Worm (Caenorhabditis elegans) whole organism, L3 larva: ENCODE results near the gene osm-12.

Source experiments
- ZK546.5 ChIP-seq: sonication (generic microtip); optimal IDR thresholded peaks from 2 replicates; lab custom pipeline; 2017; ENCODE audit warnings: missing biosample characterization, missing genetic modification characterization
- aly-2 ChIP-seq: fragments of 150-350 bp; optimal IDR thresholded peaks from 2 replicates; lab custom pipeline; 2014; ENCODE audit warnings: missing biosample characterization, missing genetic modification characterization
- ama-1 ChIP-seq: fragments of 150-350 bp; optimal IDR thresholded peaks from 2 replicates; lab custom pipeline; 2018
- ceh-16 ChIP-seq: sonication (generic microtip); optimal IDR thresholded peaks from 2 replicates; lab custom pipeline; 2017; ENCODE audit warnings: missing biosample characterization, missing genetic modification characterization
- ceh-28 ChIP-seq: fragments of 150-350 bp; optimal IDR thresholded peaks from 2 replicates; lab custom pipeline; 2014; ENCODE audit warnings: missing biosample characterization, missing genetic modification reagents, missing genetic modification characterization
- ceh-82 ChIP-seq: fragments of 150-350 bp; optimal IDR thresholded peaks from 2 replicates; lab custom pipeline; 2014; ENCODE audit warnings: missing biosample characterization, missing genetic modification characterization
- daf-12 ChIP-seq: fragments of 150-350 bp; optimal IDR thresholded peaks from 2 replicates; lab custom pipeline; 2014; ENCODE audit warnings: missing biosample characterization, missing genetic modification reagents, missing genetic modification characterization
- egl-5 ChIP-seq: fragments of 150-350 bp; optimal IDR thresholded peaks from 2 replicates; lab custom pipeline; 2017; ENCODE audit warnings: missing biosample characterization, missing genetic modification reagents, missing genetic modification characterization, inconsistent platforms
- elt-2 ChIP-seq: sonication (generic microtip); optimal IDR thresholded peaks from 2 replicates; lab custom pipeline; 2016; ENCODE audit warnings: missing genetic modification reagents, mild to moderate bottlenecking, missing genetic modification characterization, missing compliant biosample characterization
- elt-3 ChIP-seq, 3 experiments: fragments of 150-350 bp in 1 of 3; sonication (generic microtip) in 2 of 3; optimal IDR thresholded peaks; 2 replicates in 2 of 3; 4 replicates in 1 of 3; lab custom pipeline; 2014 to 2017; ENCODE audit warnings: missing biosample characterization in 3 of 3, missing genetic modification characterization in 3 of 3
- eor-1 ChIP-seq, 2 experiments: fragments of 150-350 bp; optimal IDR thresholded peaks; 2 replicates each; lab custom pipeline; 2014 to 2018; ENCODE audit warnings: missing biosample characterization in 2 of 2, missing genetic modification characterization in 2 of 2
- fkh-10 ChIP-seq: sonication (generic microtip); optimal IDR thresholded peaks from 2 replicates; lab custom pipeline; 2017; ENCODE audit warnings: missing biosample characterization, missing genetic modification reagents, missing genetic modification characterization
- fkh-2 ChIP-seq: fragments of 150-350 bp; optimal IDR thresholded peaks from 2 replicates; lab custom pipeline; 2014; ENCODE audit warnings: missing biosample characterization, missing genetic modification reagents, missing genetic modification characterization
- fos-1 ChIP-seq: fragments of 150-350 bp; optimal IDR thresholded peaks from 2 replicates; lab custom pipeline; 2014; ENCODE audit warnings: missing biosample characterization, missing genetic modification characterization
- hmg-11 ChIP-seq: sonication (generic microtip); optimal IDR thresholded peaks from 2 replicates; lab custom pipeline; 2016; ENCODE audit warnings: missing genetic modification characterization, missing compliant biosample characterization
- jun-1 ChIP-seq: fragments of 150-350 bp; optimal IDR thresholded peaks from 2 replicates; lab custom pipeline; 2014; ENCODE audit warnings: missing biosample characterization, missing genetic modification reagents, missing genetic modification characterization
- lin-15B ChIP-seq: fragments of 150-350 bp; optimal IDR thresholded peaks from 2 replicates; lab custom pipeline; 2014; ENCODE audit warnings: missing biosample characterization, missing genetic modification characterization
- lin-39 ChIP-seq: fragments of 150-350 bp; optimal IDR thresholded peaks from 2 replicates; lab custom pipeline; 2018; ENCODE audit warnings: missing biosample characterization, missing genetic modification reagents, missing genetic modification characterization
- mdl-1 ChIP-seq: fragments of 150-350 bp; optimal IDR thresholded peaks from 2 replicates; lab custom pipeline; 2014; ENCODE audit warnings: missing biosample characterization, missing genetic modification characterization
- mml-1 ChIP-seq: fragments of 150-350 bp; sonication (generic microtip); optimal IDR thresholded peaks from 3 replicates; lab custom pipeline; 2014; ENCODE audit warnings: missing biosample characterization, missing genetic modification characterization
- nfya-1 ChIP-seq: sonication (generic microtip); optimal IDR thresholded peaks from 2 replicates; lab custom pipeline; 2017; ENCODE audit warnings: missing genetic modification characterization, mild to moderate bottlenecking, missing compliant biosample characterization, antibody characterized with exemption, moderate library complexity; ENCODE audit not compliant: insufficient read depth
- nhr-11 ChIP-seq: fragments of 150-350 bp; optimal IDR thresholded peaks from 2 replicates; lab custom pipeline; 2014; ENCODE audit warnings: missing biosample characterization, missing genetic modification characterization
- nhr-23 ChIP-seq: fragments of 150-350 bp; optimal IDR thresholded peaks from 2 replicates; lab custom pipeline; 2014; ENCODE audit warnings: missing biosample characterization, missing genetic modification reagents, missing genetic modification characterization
- nhr-25 ChIP-seq: sonication (generic microtip); optimal IDR thresholded peaks from 2 replicates; lab custom pipeline; 2017; ENCODE audit warnings: missing biosample characterization, missing genetic modification characterization
- nhr-28 ChIP-seq: fragments of 150-350 bp; optimal IDR thresholded peaks from 2 replicates; lab custom pipeline; 2014; ENCODE audit warnings: missing biosample characterization, missing genetic modification characterization
- nhr-43 ChIP-seq: sonication (generic microtip); optimal IDR thresholded peaks from 2 replicates; lab custom pipeline; 2016; ENCODE audit warnings: mild to moderate bottlenecking, missing genetic modification characterization, missing compliant biosample characterization; ENCODE audit not compliant: poor library complexity, severe bottlenecking
- nhr-77 ChIP-seq: fragments of 150-350 bp; optimal IDR thresholded peaks from 2 replicates; lab custom pipeline; 2014; ENCODE audit warnings: missing biosample characterization, missing genetic modification characterization
- skn-1 ChIP-seq: fragments of 150-350 bp; optimal IDR thresholded peaks from 2 replicates; lab custom pipeline; 2014; ENCODE audit warnings: missing biosample characterization, missing genetic modification characterization
- snpc-4 ChIP-seq: fragments of 150-350 bp; optimal IDR thresholded peaks from 2 replicates; lab custom pipeline; 2014; ENCODE audit warnings: missing biosample characterization, missing genetic modification characterization
- tbx-2 ChIP-seq: sonication (generic microtip); optimal IDR thresholded peaks from 2 replicates; lab custom pipeline; 2016; ENCODE audit warnings: mild to moderate bottlenecking, missing genetic modification characterization, missing compliant biosample characterization
- unc-39 ChIP-seq: sonication (generic microtip); optimal IDR thresholded peaks from 4 replicates; lab custom pipeline; 2017; ENCODE audit warnings: missing biosample characterization, missing genetic modification characterization
- zag-1 ChIP-seq: fragments of 150-350 bp; optimal IDR thresholded peaks from 2 replicates; lab custom pipeline; 2014; ENCODE audit warnings: missing biosample characterization, missing genetic modification characterization
- ztf-11 ChIP-seq: fragments of 150-350 bp; optimal IDR thresholded peaks from 2 replicates; lab custom pipeline; 2014; ENCODE audit warnings: missing biosample characterization, missing genetic modification characterization

Gene osm-12

ce11 chrIII:12250114-12250792 is 47.9 kb upstream of the osm-12 start, which contains the start of the genes tim-1 and Y75B8A.23 (continued):
- peak; percentile 75 for TF ChIP-seq ceh-28 (tag; lab: Kevin White, UChicago)
- TF ChIP-seq lin-15B: peak; percentile 94
- peak; percentile 70 for TF ChIP-seq nhr-77
- TF ChIP-seq mml-1 (tag; lab: Kevin White, UChicago): no peak
- peak; percentile 90 for TF ChIP-seq skn-1 (tag; lab: Kevin White, UChicago)

ce11 chrIII:12247329-12247728 is 45.0 kb upstream of the osm-12 start:
- TF ChIP-seq ceh-28 (tag; lab: Kevin White, UChicago) (no peak), snpc-4 (no peak), fkh-2 (tag; lab: Kevin White, UChicago) (no peak), nhr-23 (tag; lab: Kevin White, UChicago) (no peak)
- TF ChIP-seq, all 47 proteins: peak for 0

- TF ChIP-seq mml-1 (tag; lab: Kevin White, UChicago) (no peak), aly-2 (tag; lab: Kevin White, UChicago) (no peak), unc-39 (tag; lab: Kevin White, UChicago) (no peak), nhr-43 (tag; lab: Kevin White, UChicago) (no peak), ztf-11 (tag; lab: Kevin White, UChicago) (no peak), jun-1 (tag; lab: Kevin White, UChicago) (no peak), ceh-28 (tag; lab: Kevin White, UChicago) (no peak), mdl-1 (tag; lab: Kevin White, UChicago) (no peak), ama-1 (lab: Kevin White, UChicago) (no peak), fos-1 (tag; lab: Kevin White, UChicago) (no peak), daf-12 (tag; lab: Kevin White, UChicago) (no peak), nhr-77 (no peak), egl-5 (tag; lab: Kevin White, UChicago) (no peak), ZK546.5 (no peak), elt-3 (tag; optimal IDR thresholded peaks at IDR 0.05; lab: Kevin White, UChicago) (no peak), tbx-2 (tag; lab: Kevin White, UChicago) (no peak)
These were observed 43.2 kb upstream of the osm-12 start for ce11 chrIII:12245570-12245969.

ce11 chrIII:12235914-12236313 is 33.6 kb upstream of the osm-12 start, which contains the start of the genes grl-15 and fbxa-89:
TSS of gene grl-15 (minus strand) at chrIII:12236014.
TSS of gene fbxa-89 (plus strand) at chrIII:12236184.
- TF ChIP-seq elt-3 (tag; optimal IDR thresholded peaks at IDR 0.05; lab: Kevin White, UChicago) (no peak), nhr-28 (tag; lab: Kevin White, UChicago) (no peak), zag-1 (no peak), nhr-11 (tag; lab: Kevin White, UChicago) (no peak), elt-2 (tag; lab: Kevin White, UChicago) (peak; percentile 24)
- TF ChIP-seq, all 47 proteins: peak for 1

ce11 chrIII:12235359-12235758 is 33.0 kb upstream of the osm-12 start:
- TF ChIP-seq ceh-28 (tag; lab: Kevin White, UChicago) (no peak), nhr-25 (tag; lab: Kevin White, UChicago) (no peak), nfya-1 (no peak), ceh-82 (tag; lab: Kevin White, UChicago) (no peak), snpc-4 (no peak), nhr-77 (no peak), eor-1 (tag; optimal IDR thresholded peaks at IDR 0.05; lab: Kevin White, UChicago) (no peak), ceh-16 (tag; lab: Kevin White, UChicago) (no peak), fkh-10 (GFP tag; lab: Kevin White, UChicago) (no peak), nhr-23 (tag; lab: Kevin White, UChicago) (no peak), lin-39 (tag; lab: Kevin White, UChicago) (no peak), ZK546.5 (no peak), skn-1 (tag; lab: Kevin White, UChicago) (no peak), ama-1 (lab: Kevin White, UChicago) (no peak), tbx-2 (tag; lab: Kevin White, UChicago) (no peak), mml-1 (tag; lab: Kevin White, UChicago) (no peak), hmg-11 (tag; lab: Kevin White, UChicago) (no peak), nhr-11 (tag; lab: Kevin White, UChicago) (no peak)
